Fruit fly (Drosophila melanogaster) whole organism, adult: ENCODE results near the gene Pcmt.
A peak's percentile ranks its signal among the peaks of the same experiment; 100 is the strongest.

Source experiments
- CG11617 ChIP-seq: fragments of 200-800 bp; sonication (Bioruptor generic); optimal IDR thresholded peaks from 2 replicates; lab custom pipeline; 2017; ENCODE audit warnings: mild to moderate bottlenecking, missing biosample characterization, missing genetic modification reagents, missing genetic modification characterization
- CG12768 ChIP-seq: fragments of 200-800 bp; sonication (Bioruptor generic); optimal IDR thresholded peaks from 2 replicates; lab custom pipeline; 2017; ENCODE audit warnings: missing biosample characterization, missing genetic modification characterization, mild to moderate bottlenecking, moderate library complexity, missing genetic modification reagents
- CG14711 ChIP-seq: fragments of 200-800 bp; sonication (Bioruptor generic); optimal IDR thresholded peaks from 2 replicates; lab custom pipeline; 2018; ENCODE audit warnings: missing biosample characterization, mild to moderate bottlenecking, missing genetic modification characterization, moderate library complexity
- CG1620 ChIP-seq: fragments of 200-800 bp; sonication (Bioruptor generic); optimal IDR thresholded peaks from 2 replicates; lab custom pipeline; 2016; ENCODE audit warnings: missing biosample characterization, missing genetic modification characterization
- CG33017 ChIP-seq: fragments of 200-800 bp; sonication (Bioruptor generic); optimal IDR thresholded peaks from 2 replicates; lab custom pipeline; 2018; ENCODE audit warnings: missing biosample characterization, mild to moderate bottlenecking, missing genetic modification characterization, moderate library complexity
- CG5204 ChIP-seq: fragments of 200-800 bp; sonication (Bioruptor generic); optimal IDR thresholded peaks from 2 replicates; lab custom pipeline; 2016; ENCODE audit warnings: missing biosample characterization, missing genetic modification characterization
- CG7045 ChIP-seq: fragments of 200-800 bp; sonication (Bioruptor generic); optimal IDR thresholded peaks from 2 replicates; lab custom pipeline; 2017; ENCODE audit warnings: missing biosample characterization, mild to moderate bottlenecking, missing genetic modification characterization
- CG7101 ChIP-seq: fragments of 200-800 bp; sonication (Bioruptor generic); optimal IDR thresholded peaks from 2 replicates; lab custom pipeline; 2018; ENCODE audit warnings: missing biosample characterization, mild to moderate bottlenecking, missing genetic modification characterization, moderate library complexity
- Clk ChIP-seq: fragments of 200-800 bp; sonication (Bioruptor generic); optimal IDR thresholded peaks from 2 replicates; lab custom pipeline; 2017; ENCODE audit warnings: missing biosample characterization, missing genetic modification characterization
- Crg-1 ChIP-seq: fragments of 200-800 bp; sonication (Bioruptor generic); optimal IDR thresholded peaks from 2 replicates; lab custom pipeline; 2016; ENCODE audit warnings: missing biosample characterization, missing genetic modification characterization
- Hr96 ChIP-seq: fragments of 200-800 bp; sonication (Bioruptor generic); optimal IDR thresholded peaks from 2 replicates; lab custom pipeline; 2016; ENCODE audit warnings: missing biosample characterization, missing genetic modification characterization
- Mnt ChIP-seq: fragments of 200-800 bp; sonication (Bioruptor generic); optimal IDR thresholded peaks from 2 replicates; lab custom pipeline; 2016; ENCODE audit warnings: missing biosample characterization, mild to moderate bottlenecking, missing genetic modification characterization
- bab1 ChIP-seq: fragments of 200-800 bp; sonication (Bioruptor generic); optimal IDR thresholded peaks from 3 replicates; lab custom pipeline; 2019; ENCODE audit warnings: missing biosample characterization, mild to moderate bottlenecking, missing genetic modification characterization, moderate library complexity
- cic ChIP-seq: fragments of 200-800 bp; sonication (Bioruptor generic); optimal IDR thresholded peaks from 2 replicates; lab custom pipeline; 2017; ENCODE audit warnings: missing biosample characterization, mild to moderate bottlenecking, missing genetic modification characterization, moderate library complexity
- cnc ChIP-seq, 2 experiments: fragments of >200 bp; optimal IDR thresholded peaks; 2 replicates each; lab custom pipeline; 2017
- kay ChIP-seq: fragments of 200-800 bp; sonication (Bioruptor generic); peaks from one replicate; lab custom pipeline; 2016; ENCODE audit warnings: missing biosample characterization, missing genetic modification characterization, borderline replicate concordance
- ovo ChIP-seq: fragments of 200-800 bp; sonication (Bioruptor generic); optimal IDR thresholded peaks from 2 replicates; lab custom pipeline; 2016; ENCODE audit warnings: missing biosample characterization, missing genetic modification characterization
- pad ChIP-seq: fragments of 200-800 bp; sonication (Bioruptor generic); optimal IDR thresholded peaks from 3 replicates; lab custom pipeline; 2017; ENCODE audit warnings: missing biosample characterization, missing genetic modification characterization, mild to moderate bottlenecking, moderate library complexity, missing genetic modification reagents
- tj ChIP-seq: fragments of 200-800 bp; sonication (Bioruptor generic); optimal IDR thresholded peaks from 3 replicates; lab custom pipeline; 2017; ENCODE audit warnings: missing biosample characterization, mild to moderate bottlenecking, missing genetic modification characterization, moderate library complexity
- toe ChIP-seq: fragments of 200-800 bp; sonication (Bioruptor generic); optimal IDR thresholded peaks from 2 replicates; lab custom pipeline; 2016; ENCODE audit warnings: missing biosample characterization, missing genetic modification characterization

Pcmt gene

dm6 chr3R:5547464-5547943 lies 6.6 kb downstream of the Pcmt start, which contains the start of gene CG2519:
Gene CG2519, minus strand, starts transcription at chr3R:5547775.
- TF ChIP-seq CG11617 (GFP tag; lab: Kevin White, UChicago) (peak; percentile 44), CG5204 (GFP tag; lab: Kevin White, UChicago) (no peak), cnc (optimal IDR thresholded peaks at IDR 0.05; lab: Kevin White, UChicago) (no peak), pad (peak; percentile 32), Crg-1 (peak; percentile 21), ovo (peak; percentile 38), toe (no peak), bab1 (GFP tag; lab: Kevin White, UChicago) (peak; percentile 76), Clk (GFP tag; lab: Kevin White, UChicago) (no peak), Hr96 (GFP tag; lab: Kevin White, UChicago) (no peak), Mnt (peak; percentile 65), CG7045 (GFP tag; lab: Kevin White, UChicago) (peak; percentile 56), CG14711 (tag; lab: Kevin White, UChicago) (peak; percentile 37), kay (GFP tag; lab: Kevin White, UChicago) (no peak), CG7101 (peak; percentile 50), tj (peak; percentile 54), cic (peak; percentile 70), CG33017 (tag; lab: Kevin White, UChicago) (no peak), CG1620 (GFP tag; lab: Kevin White, UChicago) (peak; percentile 27), CG12768 (GFP tag; lab: Kevin White, UChicago) (peak; percentile 16)

- TF ChIP-seq CG12768 (GFP tag; lab: Kevin White, UChicago) = no peak
- TF ChIP-seq CG11617 (GFP tag; lab: Kevin White, UChicago) = no peak
- no peak for TF ChIP-seq CG14711 (tag; lab: Kevin White, UChicago)
- TF ChIP-seq Clk (GFP tag; lab: Kevin White, UChicago) = no peak
- no peak for TF ChIP-seq CG5204 (GFP tag; lab: Kevin White, UChicago)
- TF ChIP-seq kay (GFP tag; lab: Kevin White, UChicago) = no peak
- TF ChIP-seq Mnt = no peak
- no peak for TF ChIP-seq cnc (optimal IDR thresholded peaks at IDR 0.05; lab: Kevin White, UChicago)
- no peak for TF ChIP-seq ovo
- TF ChIP-seq CG1620 (GFP tag; lab: Kevin White, UChicago) = no peak
- TF ChIP-seq toe = no peak
- TF ChIP-seq cic = no peak
- no peak for TF ChIP-seq Hr96 (GFP tag; lab: Kevin White, UChicago)
- no peak for TF ChIP-seq CG7101
- no peak for TF ChIP-seq tj
- TF ChIP-seq CG33017 (tag; lab: Kevin White, UChicago) = no peak
- no peak for TF ChIP-seq bab1 (GFP tag; lab: Kevin White, UChicago)
- no peak for TF ChIP-seq Crg-1
- TF ChIP-seq CG7045 (GFP tag; lab: Kevin White, UChicago) = no peak
- TF ChIP-seq pad = no peak
Measured at dm6 chr3R:5527563-5527962, 26.6 kb downstream of the Pcmt start.

dm6 chr3R:5524804-5525203 lies 29.3 kb downstream of the Pcmt start:
- no peak for TF ChIP-seq CG12768 (GFP tag; lab: Kevin White, UChicago)
- TF ChIP-seq CG1620 (GFP tag; lab: Kevin White, UChicago) = no peak
- no peak for TF ChIP-seq CG11617 (GFP tag; lab: Kevin White, UChicago)
- no peak for TF ChIP-seq ovo
- TF ChIP-seq CG5204 (GFP tag; lab: Kevin White, UChicago) = no peak
- TF ChIP-seq cic = no peak
- TF ChIP-seq toe = no peak
- no peak for TF ChIP-seq pad
- no peak for TF ChIP-seq cnc (optimal IDR thresholded peaks at IDR 0.05; lab: Kevin White, UChicago)
- TF ChIP-seq tj = no peak
- no peak for TF ChIP-seq CG7101
- TF ChIP-seq CG14711 (tag; lab: Kevin White, UChicago) = no peak
- TF ChIP-seq CG33017 (tag; lab: Kevin White, UChicago) = no peak
- no peak for TF ChIP-seq CG7045 (GFP tag; lab: Kevin White, UChicago)
- no peak for TF ChIP-seq Hr96 (GFP tag; lab: Kevin White, UChicago)
- TF ChIP-seq bab1 (GFP tag; lab: Kevin White, UChicago) = no peak
- TF ChIP-seq kay (GFP tag; lab: Kevin White, UChicago) = no peak

dm6 chr3R:5523070-5523637 lies 31.0 kb downstream of the Pcmt start, which contains the start of the genes CG43845 and Nmdar1:
Gene CG43845, minus strand, starts transcription at chr3R:5523120.
Gene Nmdar1, minus strand, starts transcription at chr3R:5523328.
- TF ChIP-seq Clk (GFP tag; lab: Kevin White, UChicago) = no peak
- peak; percentile 3 for TF ChIP-seq cic

- no peak for TF ChIP-seq Mnt
- TF ChIP-seq cnc (optimal IDR thresholded peaks at IDR 0.05; lab: Kevin White, UChicago) = no peak
- no peak for TF ChIP-seq CG11617 (GFP tag; lab: Kevin White, UChicago)
- no peak for TF ChIP-seq Clk (GFP tag; lab: Kevin White, UChicago)
- TF ChIP-seq pad = no peak
- no peak for TF ChIP-seq Hr96 (GFP tag; lab: Kevin White, UChicago)
- TF ChIP-seq kay (GFP tag; lab: Kevin White, UChicago) = peak; percentile 80
- TF ChIP-seq CG7101 = no peak
- TF ChIP-seq CG14711 (tag; lab: Kevin White, UChicago) = no peak
- no peak for TF ChIP-seq Crg-1
- TF ChIP-seq CG12768 (GFP tag; lab: Kevin White, UChicago) = peak; percentile 51
- TF ChIP-seq CG1620 (GFP tag; lab: Kevin White, UChicago) = no peak
- TF ChIP-seq bab1 (GFP tag; lab: Kevin White, UChicago) = peak; percentile 58
- no peak for TF ChIP-seq cic
- no peak for TF ChIP-seq tj
- TF ChIP-seq ovo = no peak
- TF ChIP-seq CG7045 (GFP tag; lab: Kevin White, UChicago) = no peak
- no peak for TF ChIP-seq toe
- no peak for TF ChIP-seq CG5204 (GFP tag; lab: Kevin White, UChicago)
- TF ChIP-seq CG33017 (tag; lab: Kevin White, UChicago) = no peak
Measured at dm6 chr3R:5520566-5520965, 33.5 kb downstream of the Pcmt start.

- no peak for TF ChIP-seq ovo
- no peak for TF ChIP-seq CG7045 (GFP tag; lab: Kevin White, UChicago)
- TF ChIP-seq cic = peak; percentile 25
- TF ChIP-seq toe = no peak
- TF ChIP-seq tj = no peak
- TF ChIP-seq CG33017 (tag; lab: Kevin White, UChicago) = no peak
- TF ChIP-seq CG7101 = no peak
- no peak for TF ChIP-seq CG11617 (GFP tag; lab: Kevin White, UChicago)
- TF ChIP-seq CG12768 (GFP tag; lab: Kevin White, UChicago) = no peak
Measured at dm6 chr3R:5519789-5520188, 34.3 kb downstream of the Pcmt start.
